Worm (Caenorhabditis elegans) whole organism, late embryonic: ENCODE results near the gene C07A12.18.
A peak's percentile ranks its signal among the peaks of the same experiment; 100 is the strongest.

Source experiments
- C08G9.2 ChIP-seq: sonication (generic microtip); optimal IDR thresholded peaks from 2 replicates; lab custom pipeline; 2016; ENCODE audit warnings: mild to moderate bottlenecking, missing genetic modification characterization, moderate library complexity, missing compliant biosample characterization
- C38D4.7 ChIP-seq: fragments of 200-800 bp; sonication (Bioruptor generic); optimal IDR thresholded peaks from 2 replicates; lab custom pipeline; 2018; ENCODE audit warnings: mild to moderate bottlenecking, missing genetic modification characterization, moderate library complexity, missing compliant biosample characterization
- F13H6.1 ChIP-seq: sonication (generic microtip); optimal IDR thresholded peaks from 2 replicates; lab custom pipeline; 2016; ENCODE audit warnings: missing genetic modification characterization, missing compliant biosample characterization
- K09A11.1 ChIP-seq: sonication (generic microtip); optimal IDR thresholded peaks from 2 replicates; lab custom pipeline; 2017; ENCODE audit warnings: antibody characterized with exemption, mild to moderate bottlenecking, missing genetic modification characterization, missing compliant biosample characterization; ENCODE audit not compliant: insufficient read depth
- T23F11.4 ChIP-seq: fragments of 200-800 bp; sonication (Bioruptor generic); optimal IDR thresholded peaks from 2 replicates; lab custom pipeline; 2018; ENCODE audit warnings: mild to moderate bottlenecking, missing genetic modification characterization, missing compliant biosample characterization
- Y22D7AL.16 ChIP-seq: sonication (generic microtip); optimal IDR thresholded peaks from 2 replicates; lab custom pipeline; 2016; ENCODE audit warnings: missing genetic modification characterization, missing compliant biosample characterization
- ahr-1 ChIP-seq: sonication (generic microtip); optimal IDR thresholded peaks from 2 replicates; lab custom pipeline; 2016; ENCODE audit warnings: missing genetic modification characterization, missing compliant biosample characterization
- ceh-18 ChIP-seq: sonication (generic microtip); optimal IDR thresholded peaks from 2 replicates; lab custom pipeline; 2016; ENCODE audit warnings: missing genetic modification characterization, missing compliant biosample characterization
- ceh-2 ChIP-seq: sonication (generic microtip); optimal IDR thresholded peaks from 2 replicates; lab custom pipeline; 2016; ENCODE audit warnings: missing genotype, missing genetic modification characterization, missing compliant biosample characterization
- ceh-30 ChIP-seq: fragments of 150-350 bp; optimal IDR thresholded peaks from 2 replicates; lab custom pipeline; 2014; ENCODE audit warnings: missing biosample characterization, missing genetic modification characterization
- ceh-31 ChIP-seq: sonication (generic microtip); optimal IDR thresholded peaks from 2 replicates; lab custom pipeline; 2016; ENCODE audit warnings: missing genetic modification characterization, missing compliant biosample characterization
- ceh-34 ChIP-seq: sonication (generic microtip); optimal IDR thresholded peaks from 2 replicates; lab custom pipeline; 2016; ENCODE audit warnings: mild to moderate bottlenecking, missing genetic modification characterization, missing compliant biosample characterization
- ceh-48 ChIP-seq: sonication (generic microtip); optimal IDR thresholded peaks from 2 replicates; lab custom pipeline; 2016; ENCODE audit warnings: missing genetic modification characterization, inconsistent platforms, missing compliant biosample characterization
- ceh-6 ChIP-seq: fragments of 200-800 bp; sonication (Bioruptor generic); optimal IDR thresholded peaks from 2 replicates; lab custom pipeline; 2018; ENCODE audit warnings: mild to moderate bottlenecking, missing genetic modification characterization, missing compliant biosample characterization
- che-1 ChIP-seq: sonication (generic microtip); optimal IDR thresholded peaks from 2 replicates; lab custom pipeline; 2016; ENCODE audit warnings: mild to moderate bottlenecking, missing genetic modification characterization, missing compliant biosample characterization
- dmd-4 ChIP-seq: sonication (generic microtip); optimal IDR thresholded peaks from 2 replicates; lab custom pipeline; 2016; ENCODE audit warnings: borderline replicate concordance, missing genetic modification characterization, missing compliant biosample characterization
- ets-4 ChIP-seq: sonication (generic microtip); optimal IDR thresholded peaks from 2 replicates; lab custom pipeline; 2016; ENCODE audit warnings: missing genetic modification characterization, missing compliant biosample characterization
- eyg-1 ChIP-seq: sonication (generic microtip); optimal IDR thresholded peaks from 2 replicates; lab custom pipeline; 2016; ENCODE audit warnings: missing genotype, missing genetic modification characterization, missing compliant biosample characterization
- fax-1 ChIP-seq: sonication (generic microtip); optimal IDR thresholded peaks from 2 replicates; lab custom pipeline; 2016; ENCODE audit warnings: missing genotype, missing genetic modification characterization, missing compliant biosample characterization
- fkh-10 ChIP-seq: fragments of 150-350 bp; optimal IDR thresholded peaks from 2 replicates; lab custom pipeline; 2014; ENCODE audit warnings: missing biosample characterization, missing genetic modification reagents, missing genetic modification characterization
- fkh-6 ChIP-seq: sonication (generic microtip); optimal IDR thresholded peaks from 2 replicates; lab custom pipeline; 2016; ENCODE audit warnings: missing genetic modification characterization, missing compliant biosample characterization
- hlh-30 ChIP-seq: sonication (generic microtip); optimal IDR thresholded peaks from 2 replicates; lab custom pipeline; 2017; ENCODE audit warnings: antibody characterized with exemption, missing genetic modification characterization, missing compliant biosample characterization; ENCODE audit not compliant: insufficient read depth
- hlh-8 ChIP-seq: sonication (generic microtip); optimal IDR thresholded peaks from 2 replicates; lab custom pipeline; 2016; ENCODE audit warnings: missing genotype, missing genetic modification characterization, missing compliant biosample characterization
- lin-11 ChIP-seq: fragments of 200-800 bp; sonication (Bioruptor generic); optimal IDR thresholded peaks from 2 replicates; lab custom pipeline; 2018; ENCODE audit warnings: mild to moderate bottlenecking, missing genetic modification characterization, missing compliant biosample characterization
- nhr-11 ChIP-seq: fragments of 150-350 bp; optimal IDR thresholded peaks from 2 replicates; lab custom pipeline; 2014; ENCODE audit warnings: missing biosample characterization, missing genetic modification characterization
- npax-4 ChIP-seq: sonication (generic microtip); optimal IDR thresholded peaks from 2 replicates; lab custom pipeline; 2016; ENCODE audit warnings: missing genetic modification characterization, missing compliant biosample characterization
- odd-2 ChIP-seq: sonication (generic microtip); optimal IDR thresholded peaks from 2 replicates; lab custom pipeline; 2017; ENCODE audit warnings: antibody characterized with exemption, mild to moderate bottlenecking, missing genetic modification characterization, missing compliant biosample characterization
- pag-3 ChIP-seq: sonication (generic microtip); optimal IDR thresholded peaks from 2 replicates; lab custom pipeline; 2016; ENCODE audit warnings: missing compliant biosample characterization, missing genetic modification characterization, borderline replicate concordance
- pat-9 ChIP-seq: fragments of 200-800 bp; sonication (Bioruptor generic); optimal IDR thresholded peaks from 2 replicates; lab custom pipeline; 2018; ENCODE audit warnings: mild to moderate bottlenecking, missing genetic modification characterization, moderate library complexity, missing compliant biosample characterization
- pax-1 ChIP-seq: fragments of 150-350 bp; optimal IDR thresholded peaks from 2 replicates; lab custom pipeline; 2014; ENCODE audit warnings: missing biosample characterization, missing genetic modification characterization
- pha-2 ChIP-seq: sonication (generic microtip); optimal IDR thresholded peaks from 2 replicates; lab custom pipeline; 2017; ENCODE audit warnings: mild to moderate bottlenecking, missing genetic modification characterization, missing compliant biosample characterization
- pqm-1 ChIP-seq: sonication (generic microtip); optimal IDR thresholded peaks from 2 replicates; lab custom pipeline; 2016; ENCODE audit warnings: missing genetic modification characterization, missing compliant biosample characterization
- pros-1 ChIP-seq: fragments of 150-350 bp; optimal IDR thresholded peaks from 2 replicates; lab custom pipeline; 2014; ENCODE audit warnings: missing biosample characterization, missing genetic modification reagents, missing genetic modification characterization
- ref-2 ChIP-seq: sonication (generic microtip); optimal IDR thresholded peaks from 2 replicates; lab custom pipeline; 2016; ENCODE audit warnings: missing genetic modification characterization, missing compliant biosample characterization
- sox-2 ChIP-seq: fragments of 200-800 bp; sonication (Bioruptor generic); IDR thresholded peaks from 2 replicates; pipeline ENCODE4 v1.3.6; 2022; ENCODE audit warnings: missing genetic modification reagents, missing genetic modification characterization, missing compliant biosample characterization
- sox-4 ChIP-seq: sonication (generic microtip); optimal IDR thresholded peaks from 2 replicates; lab custom pipeline; 2017; ENCODE audit warnings: mild to moderate bottlenecking, missing genetic modification characterization, inconsistent platforms, missing compliant biosample characterization
- tbx-2 ChIP-seq: sonication (generic microtip); optimal IDR thresholded peaks from 2 replicates; lab custom pipeline; 2016; ENCODE audit warnings: missing genetic modification characterization, missing compliant biosample characterization
- ttx-3 ChIP-seq: sonication (generic microtip); optimal IDR thresholded peaks from 2 replicates; lab custom pipeline; 2016; ENCODE audit warnings: missing genetic modification reagents, missing genetic modification characterization, missing compliant biosample characterization
- unc-3 ChIP-seq, 2 experiments: fragments of 200-800 bp in 1 of 2; sonication (Bioruptor generic) in 1 of 2; sonication (generic microtip) in 1 of 2; conservative IDR thresholded peaks in 1 of 2; optimal IDR thresholded peaks in 1 of 2; 2 replicates each; pipeline versions ENCODE4 v1.3.6 to Lab custom; 2016 to 2022; ENCODE audit warnings: missing compliant biosample characterization in 2 of 2, missing genetic modification characterization in 2 of 2, missing genetic modification reagents in 1 of 2
- unc-42 ChIP-seq: sonication (generic microtip); optimal IDR thresholded peaks from 2 replicates; lab custom pipeline; 2016; ENCODE audit warnings: missing genotype, missing genetic modification characterization, missing compliant biosample characterization
- unc-86 ChIP-seq: sonication (generic microtip); optimal IDR thresholded peaks from 2 replicates; lab custom pipeline; 2016; ENCODE audit warnings: missing genetic modification characterization, missing compliant biosample characterization
- zip-5 ChIP-seq: sonication (generic microtip); optimal IDR thresholded peaks from 2 replicates; lab custom pipeline; 2016; ENCODE audit warnings: missing genetic modification characterization, missing compliant biosample characterization
- ztf-16 ChIP-seq: sonication (generic microtip); optimal IDR thresholded peaks from 2 replicates; lab custom pipeline; 2017; ENCODE audit warnings: missing genetic modification characterization, missing compliant biosample characterization

C07A12.18 gene

ce11 chrX:4554385-4554784 lies 4.7 kb upstream of the C07A12.18 start, which contains the start of gene ham-2:
TSS of gene ham-2 (plus strand) at chrX:4554685.
- TF ChIP-seq odd-2 (tag; lab: Kevin White, UChicago) = no peak
- no peak for TF ChIP-seq ceh-48 (tag; lab: Kevin White, UChicago)
- TF ChIP-seq fax-1 = no peak
- TF ChIP-seq npax-4 (tag; lab: Kevin White, UChicago) = no peak
- TF ChIP-seq pat-9 (tag; lab: Kevin White, UChicago) = no peak
- TF ChIP-seq nhr-11 (tag; lab: Kevin White, UChicago) = no peak
- no peak for TF ChIP-seq ceh-34 (tag; lab: Kevin White, UChicago)
- no peak for TF ChIP-seq pqm-1 (tag; lab: Kevin White, UChicago)
- TF ChIP-seq ets-4 (tag; lab: Kevin White, UChicago) = no peak
- TF ChIP-seq, all 69 proteins: peak for 0

DNA sequence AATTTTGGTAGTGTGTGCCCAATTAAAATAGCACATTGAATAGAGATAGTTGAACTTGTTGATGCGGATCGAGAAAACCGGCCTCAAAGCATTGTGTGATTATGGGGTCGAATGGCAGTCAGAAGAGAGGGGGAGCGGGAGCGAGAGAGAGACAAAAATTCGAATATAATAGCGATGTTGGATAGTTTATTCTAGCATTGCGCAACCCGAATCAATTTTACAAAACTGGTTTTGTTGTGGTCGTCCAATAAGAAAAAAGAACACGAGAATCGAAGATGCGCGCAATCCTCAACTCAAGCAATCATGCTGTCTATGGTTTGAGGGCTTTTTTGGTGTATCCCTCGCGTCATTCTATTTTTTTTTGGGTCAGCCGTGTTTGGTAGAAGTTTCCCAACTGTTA lies 3.8 kb upstream of the C07A12.18 start:
- TF ChIP-seq fax-1 (no peak), ceh-31 (tag; lab: Kevin White, UChicago) (no peak), F13H6.1 (no peak), ztf-16 (tag; lab: Kevin White, UChicago) (no peak), pag-3 (tag; lab: Kevin White, UChicago) (no peak), ahr-1 (tag; lab: Kevin White, UChicago) (no peak), K09A11.1 (tag; lab: Kevin White, UChicago) (no peak), sox-4 (tag; lab: Kevin White, UChicago) (no peak), eyg-1 (tag; lab: Kevin White, UChicago) (no peak), zip-5 (no peak), pqm-1 (tag; lab: Kevin White, UChicago) (no peak), ceh-34 (tag; lab: Kevin White, UChicago) (no peak), unc-42 (no peak), C38D4.7 (no peak), fkh-10 (no peak), ceh-48 (tag; lab: Kevin White, UChicago) (no peak), lin-11 (tag; lab: Kevin White, UChicago) (no peak), ceh-30 (tag; lab: Kevin White, UChicago) (no peak)

DNA sequence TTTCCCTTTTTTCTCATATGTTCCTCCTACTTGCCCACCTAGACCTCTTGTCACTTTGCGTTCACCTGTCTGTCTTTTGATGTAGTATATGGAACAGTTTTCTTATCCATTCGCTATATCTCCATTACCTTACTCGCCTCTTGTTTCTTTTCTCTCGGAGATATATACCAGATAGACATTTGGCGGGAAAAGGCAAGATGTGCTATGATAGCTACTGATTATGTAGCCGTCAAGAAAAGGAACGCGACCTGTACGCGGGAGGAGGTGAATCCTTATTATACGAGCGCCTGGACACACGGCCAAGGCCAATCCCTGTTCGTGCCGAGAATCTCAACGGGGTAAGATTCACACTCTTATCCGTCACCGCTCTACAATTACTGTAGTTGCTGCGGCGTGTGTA lies 3.3 kb upstream of the C07A12.18 start:
- TF ChIP-seq ref-2 (no peak), pros-1 (tag; lab: Kevin White, UChicago) (no peak), pag-3 (tag; lab: Kevin White, UChicago) (no peak), hlh-8 (tag; lab: Kevin White, UChicago) (no peak), dmd-4 (tag; lab: Kevin White, UChicago) (no peak), ceh-6 (GFP tag; lab: Kevin White, UChicago) (no peak), tbx-2 (no peak), zip-5 (no peak), ceh-31 (tag; lab: Kevin White, UChicago) (no peak), npax-4 (tag; lab: Kevin White, UChicago) (no peak), ztf-16 (tag; lab: Kevin White, UChicago) (no peak), pha-2 (tag; lab: Kevin White, UChicago) (no peak), nhr-11 (tag; lab: Kevin White, UChicago) (no peak), fkh-6 (tag; lab: Kevin White, UChicago) (no peak), unc-86 (tag; lab: Kevin White, UChicago) (no peak)

DNA sequence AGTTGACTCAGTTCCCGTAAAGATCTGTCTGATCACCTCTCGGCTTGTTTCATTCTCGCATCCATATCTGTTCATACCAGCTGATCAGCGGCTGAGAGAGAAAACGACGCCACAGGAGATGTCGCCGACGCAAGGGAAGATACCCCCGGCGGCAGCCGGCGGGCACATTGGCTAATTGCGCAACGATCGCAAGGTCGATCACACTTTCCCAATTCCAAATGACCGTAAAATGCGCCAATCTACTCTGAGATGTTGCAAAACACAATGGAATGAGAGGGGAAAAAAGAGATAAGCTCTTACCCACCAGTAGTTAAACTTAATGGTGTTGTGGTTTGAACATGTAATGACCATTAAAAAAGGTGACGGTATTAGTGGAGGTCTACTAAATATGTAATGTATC lies 1.3 kb upstream of the C07A12.18 start:
- peak; percentile 60 for TF ChIP-seq ref-2
- TF ChIP-seq Y22D7AL.16 (tag; lab: Kevin White, UChicago) = no peak

DNA sequence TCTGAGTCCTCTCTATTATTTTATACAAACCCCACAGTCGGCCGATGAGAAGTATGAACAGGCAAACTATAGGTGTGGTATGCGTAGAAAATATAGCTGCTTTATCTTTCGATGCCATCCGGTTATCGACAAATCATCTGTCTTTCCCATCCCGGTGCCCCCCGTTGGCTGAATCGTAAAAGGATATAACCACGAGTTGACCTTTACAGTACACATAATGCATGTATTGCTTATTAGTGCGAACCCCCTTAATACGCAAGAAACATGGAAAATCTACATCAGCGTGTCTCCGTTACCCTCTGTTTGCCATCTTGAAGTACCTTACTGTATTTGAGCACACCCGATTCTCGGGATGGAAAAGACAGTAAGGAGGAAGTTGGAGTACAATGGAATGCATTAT lies 774 bp downstream of the C07A12.18 start:
- TF ChIP-seq hlh-30 (tag; lab: Kevin White, UChicago) (no peak), ets-4 (tag; lab: Kevin White, UChicago) (no peak), che-1 (tag; lab: Kevin White, UChicago) (no peak), unc-3 (GFP tag; conservative IDR thresholded peaks at IDR 0.05; lab: Robert Waterston, UW) (no peak), unc-3 (tag; optimal IDR thresholded peaks at IDR 0.05; lab: Kevin White, UChicago) (no peak), hlh-8 (tag; lab: Kevin White, UChicago) (no peak), zip-5 (no peak), ceh-2 (no peak), T23F11.4 (GFP tag; lab: Kevin White, UChicago) (no peak), eyg-1 (tag; lab: Kevin White, UChicago) (no peak), ceh-30 (tag; lab: Kevin White, UChicago) (no peak), pax-1 (no peak), C08G9.2 (tag; lab: Kevin White, UChicago) (no peak), sox-4 (tag; lab: Kevin White, UChicago) (no peak), ceh-18 (tag; lab: Kevin White, UChicago) (no peak), lin-11 (tag; lab: Kevin White, UChicago) (no peak), ttx-3 (tag; lab: Kevin White, UChicago) (no peak), sox-2 (no peak), pag-3 (tag; lab: Kevin White, UChicago) (no peak)
